Fruit fly (Drosophila melanogaster): ENCODE measurements around the gene Exo84.
A peak's percentile ranks its signal among the peaks of the same experiment; 100 is the strongest.

The Exo84 gene

DNA sequence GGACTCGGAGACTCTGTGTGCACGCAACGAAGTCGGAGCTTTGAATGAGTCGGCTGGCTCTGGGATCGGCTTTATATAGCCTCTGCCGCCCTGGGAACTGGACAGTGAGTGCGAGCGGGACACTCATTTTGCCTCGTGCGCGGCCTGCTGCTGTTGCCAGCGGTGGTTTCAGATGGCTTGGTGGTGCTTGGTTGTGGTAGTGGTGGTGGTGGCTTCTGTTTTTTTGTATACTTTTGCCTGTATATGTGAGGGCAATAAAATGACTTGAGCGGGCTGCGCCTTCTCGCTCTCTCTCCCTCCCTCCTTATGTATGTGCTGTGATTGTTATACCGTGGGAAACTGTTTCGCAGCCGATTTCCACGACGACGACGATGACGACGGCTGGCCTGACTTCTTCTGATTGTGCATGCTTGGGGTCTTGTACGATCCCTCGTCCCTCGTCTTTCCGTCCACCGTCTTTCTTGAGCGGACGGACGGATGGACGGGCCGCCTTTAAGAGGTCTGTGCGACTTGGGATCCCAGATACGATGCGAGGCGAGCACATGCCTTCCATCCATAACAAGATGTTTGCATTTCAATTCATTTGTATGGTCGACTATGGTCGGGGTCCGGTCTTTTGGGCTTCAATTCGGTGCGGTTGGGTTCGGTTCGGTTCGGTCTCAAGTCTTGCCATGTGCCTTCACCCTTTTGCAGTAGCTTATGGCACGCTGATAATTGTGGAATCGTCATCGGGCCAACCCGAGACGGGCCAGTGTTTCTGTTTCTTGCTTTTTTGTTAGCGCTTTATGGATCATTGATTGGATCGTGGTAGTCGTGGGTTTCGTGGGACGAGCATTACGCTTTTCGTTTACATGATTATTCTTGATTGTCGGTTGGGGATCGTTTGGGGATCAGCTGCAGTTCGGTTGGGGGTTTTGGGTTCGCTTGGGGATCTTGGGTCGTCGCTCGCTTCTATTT, 45.8 kb downstream of the Exo84 start (continued):
- TF ChIP-seq gce (GFP tag; IDR thresholded peaks at IDR 0.05) (peak; percentile 61; the same call in 2 of the 3 replicates), Nf-YC (tag; optimal IDR thresholded peaks at IDR 0.05) (peak; percentile 68), sd (tag; optimal IDR thresholded peaks at IDR 0.05) (peak; percentile 74), ken (GFP tag; IDR thresholded peaks at IDR 0.05) (peak; percentile 51; the same call in 1 of the 3 replicates), wek (GFP tag; optimal IDR thresholded peaks at IDR 0.05) (no peak), eyg (GFP tag; optimal IDR thresholded peaks at IDR 0.05) (no peak), NFAT (GFP tag; IDR thresholded peaks at IDR 0.05) (0 out of 2 replicates have a peak, but pooled peaks have one; percentile 39), Trl (optimal IDR thresholded peaks at IDR 0.05) (peak; percentile 10 to 36), Trl (GFP tag; optimal IDR thresholded peaks at IDR 0.05) (no peak), Atf6 (GFP tag; IDR thresholded peaks at IDR 0.05) (0 out of 2 replicates have a peak, but pooled peaks have one; percentile 7), CG10543 (GFP tag; optimal IDR thresholded peaks at IDR 0.05) (peak; percentile 97), Med (GFP tag) (peak; percentile 76), CG2712 (tag; optimal IDR thresholded peaks at IDR 0.05) (peak; percentile 40), odd (GFP tag; optimal IDR thresholded peaks at IDR 0.05) (peak; percentile 90), CG2678 (tag; optimal IDR thresholded peaks at IDR 0.05) (peak; percentile 1), NK7.1 (GFP tag; optimal IDR thresholded peaks at IDR 0.05) (peak; percentile 23), sug (tag; optimal IDR thresholded peaks at IDR 0.05) (peak; percentile 76), pros (GFP tag; optimal IDR thresholded peaks at IDR 0.05) (peak; percentile 100), CG8388 (GFP tag; optimal IDR thresholded peaks at IDR 0.05) (peak; percentile 7), hkb (optimal IDR thresholded peaks at IDR 0.05) (no peak), hkb (GFP tag; IDR thresholded peaks at IDR 0.05) (peak; percentile 48; the same call in 1 of the 2 replicates), nerfin-1 (tag; optimal IDR thresholded peaks at IDR 0.05) (peak; percentile 59), Spps (tag; optimal IDR thresholded peaks at IDR 0.05) (peak; percentile 2), bsh (GFP tag; optimal IDR thresholded peaks at IDR 0.05) (peak; percentile 3 to 22), CG2199 (GFP tag; IDR thresholded peaks at IDR 0.05) (0 out of 3 replicates have a peak, but pooled peaks have one; percentile 60), cad (GFP tag; optimal IDR thresholded peaks at IDR 0.05) (peak; percentile 93), CG17385 (GFP tag; optimal IDR thresholded peaks at IDR 0.05) (peak; percentile 33), CG8290 (GFP tag; optimal IDR thresholded peaks at IDR 0.05) (peak; percentile 19), CG8290 (tag; optimal IDR thresholded peaks at IDR 0.05) (no peak), CG3163 (GFP tag; optimal IDR thresholded peaks at IDR 0.05) (no peak), gro (GFP tag; optimal IDR thresholded peaks at IDR 0.05) (peak; percentile 67), sqz (GFP tag; optimal IDR thresholded peaks at IDR 0.05) (peak; percentile 98), MESR4 (GFP tag; optimal IDR thresholded peaks at IDR 0.05) (peak; percentile 1), CG14667 (GFP tag; IDR thresholded peaks at IDR 0.05) (no peak), ase (GFP tag; IDR thresholded peaks at IDR 0.05) (no peak), HLH4C (GFP tag; IDR thresholded peaks at IDR 0.05; ENCODE audit: partially characterized antibody) (peak; percentile 30; the same call in 1 of the 3 replicates), CG4282 (GFP tag; optimal IDR thresholded peaks at IDR 0.05) (peak; percentile 41), da (GFP tag; optimal IDR thresholded peaks at IDR 0.05) (peak; percentile 77), oc (tag; optimal IDR thresholded peaks at IDR 0.05) (peak; percentile 86), CG8924 (tag; optimal IDR thresholded peaks at IDR 0.05) (peak; percentile 29), h (optimal IDR thresholded peaks at IDR 0.05) (peak; percentile 69), dmrt11E (tag; optimal IDR thresholded peaks at IDR 0.05) (peak; percentile 0), CG10979 (tag; optimal IDR thresholded peaks at IDR 0.05) (peak; percentile 11), CG8765 (GFP tag; IDR thresholded peaks at IDR 0.05) (no peak), corto (GFP tag; optimal IDR thresholded peaks at IDR 0.05) (peak; percentile 23), btn (GFP tag; optimal IDR thresholded peaks at IDR 0.05) (peak; percentile 14), Hey (tag; optimal IDR thresholded peaks at IDR 0.05) (peak; percentile 68), CG6854 (GFP tag; optimal IDR thresholded peaks at IDR 0.05) (no peak), HLHmδ (GFP tag; optimal IDR thresholded peaks at IDR 0.05) (peak; percentile 100)

Measured in whole organism, embryonic.